Worm (Caenorhabditis elegans) whole organism, late embryonic: ENCODE results near the gene F22E5.21.

ENCODE experiments used
- ceh-31 ChIP-seq: sonication (generic microtip); optimal IDR thresholded peaks from 2 replicates; lab custom pipeline; 2016; ENCODE audit warnings: missing genetic modification characterization, missing compliant biosample characterization
- fkh-10 ChIP-seq: fragments of 150-350 bp; optimal IDR thresholded peaks from 2 replicates; lab custom pipeline; 2014; ENCODE audit warnings: missing biosample characterization, missing genetic modification reagents, missing genetic modification characterization
- madf-2 ChIP-seq: sonication (generic microtip); optimal IDR thresholded peaks from 2 replicates; lab custom pipeline; 2017; ENCODE audit warnings: missing genetic modification characterization, missing compliant biosample characterization
- pha-2 ChIP-seq: sonication (generic microtip); optimal IDR thresholded peaks from 2 replicates; lab custom pipeline; 2017; ENCODE audit warnings: mild to moderate bottlenecking, missing genetic modification characterization, missing compliant biosample characterization
- ref-2 ChIP-seq: sonication (generic microtip); optimal IDR thresholded peaks from 2 replicates; lab custom pipeline; 2016; ENCODE audit warnings: missing genetic modification characterization, missing compliant biosample characterization
- tbx-2 ChIP-seq: sonication (generic microtip); optimal IDR thresholded peaks from 2 replicates; lab custom pipeline; 2016; ENCODE audit warnings: missing genetic modification characterization, missing compliant biosample characterization

DNA sequence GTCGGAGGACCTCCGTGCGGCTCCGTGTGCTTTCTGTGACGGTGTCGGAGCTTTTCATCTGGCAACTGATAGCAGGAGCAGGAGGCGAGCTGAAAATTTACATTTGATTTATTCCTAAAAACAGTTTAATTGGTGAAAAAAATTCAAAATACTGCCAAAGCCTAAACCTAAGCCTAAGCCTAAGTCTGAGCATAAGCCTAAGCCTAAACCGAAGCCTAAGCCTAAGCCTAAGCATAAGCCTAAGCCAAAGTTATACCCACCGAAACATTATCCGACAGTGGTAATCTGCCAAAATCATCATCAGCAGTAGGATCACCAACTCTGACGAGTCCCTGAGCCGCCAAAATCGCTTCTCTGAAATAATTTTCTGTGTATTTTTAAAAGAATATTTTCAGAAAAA is 47.5 kb upstream of the F22E5.21 start:
- TF ChIP-seq ceh-31 (tag; lab: Kevin White, UChicago) = no peak
- TF ChIP-seq madf-2 = no peak
- TF ChIP-seq tbx-2 (tag; lab: Kevin White, UChicago) = no peak
- no peak for TF ChIP-seq ref-2 (tag; lab: Kevin White, UChicago)
- TF ChIP-seq fkh-10 = no peak
- TF ChIP-seq pha-2 (tag; lab: Kevin White, UChicago) = no peak
